Worm (Caenorhabditis elegans) whole organism, L3 larva: Measurements from ENCODE around the gene Y67D8C.6.

Experiments
- ZK546.5 ChIP-seq: sonication (generic microtip); optimal IDR thresholded peaks from 2 replicates; lab custom pipeline; 2017; ENCODE audit warnings: missing biosample characterization, missing genetic modification characterization
- aly-2 ChIP-seq: fragments of 150-350 bp; optimal IDR thresholded peaks from 2 replicates; lab custom pipeline; 2014; ENCODE audit warnings: missing biosample characterization, missing genetic modification characterization
- ceh-82 ChIP-seq: fragments of 150-350 bp; optimal IDR thresholded peaks from 2 replicates; lab custom pipeline; 2014; ENCODE audit warnings: missing biosample characterization, missing genetic modification characterization
- daf-12 ChIP-seq: fragments of 150-350 bp; optimal IDR thresholded peaks from 2 replicates; lab custom pipeline; 2014; ENCODE audit warnings: missing biosample characterization, missing genetic modification reagents, missing genetic modification characterization
- egl-5 ChIP-seq: fragments of 150-350 bp; optimal IDR thresholded peaks from 2 replicates; lab custom pipeline; 2017; ENCODE audit warnings: missing biosample characterization, missing genetic modification reagents, missing genetic modification characterization, inconsistent platforms
- elt-1 ChIP-seq: fragments of 150-350 bp; optimal IDR thresholded peaks from 2 replicates; lab custom pipeline; 2014; ENCODE audit warnings: missing biosample characterization, missing genetic modification characterization
- elt-3 ChIP-seq, 3 experiments: fragments of 150-350 bp in 1 of 3; sonication (generic microtip) in 2 of 3; optimal IDR thresholded peaks; 2 replicates in 2 of 3; 4 replicates in 1 of 3; lab custom pipeline; 2014 to 2017; ENCODE audit warnings: missing biosample characterization in 3 of 3, missing genetic modification characterization in 3 of 3
- eor-1 ChIP-seq, 2 experiments: fragments of 150-350 bp; optimal IDR thresholded peaks; 2 replicates each; lab custom pipeline; 2014 to 2018; ENCODE audit warnings: missing biosample characterization in 2 of 2, missing genetic modification characterization in 2 of 2
- fkh-10 ChIP-seq: sonication (generic microtip); optimal IDR thresholded peaks from 2 replicates; lab custom pipeline; 2017; ENCODE audit warnings: missing biosample characterization, missing genetic modification reagents, missing genetic modification characterization
- fkh-2 ChIP-seq: fragments of 150-350 bp; optimal IDR thresholded peaks from 2 replicates; lab custom pipeline; 2014; ENCODE audit warnings: missing biosample characterization, missing genetic modification reagents, missing genetic modification characterization
- fos-1 ChIP-seq: fragments of 150-350 bp; optimal IDR thresholded peaks from 2 replicates; lab custom pipeline; 2014; ENCODE audit warnings: missing biosample characterization, missing genetic modification characterization
- hmg-11 ChIP-seq: sonication (generic microtip); optimal IDR thresholded peaks from 2 replicates; lab custom pipeline; 2016; ENCODE audit warnings: missing genetic modification characterization, missing compliant biosample characterization
- jun-1 ChIP-seq: fragments of 150-350 bp; optimal IDR thresholded peaks from 2 replicates; lab custom pipeline; 2014; ENCODE audit warnings: missing biosample characterization, missing genetic modification reagents, missing genetic modification characterization
- lin-15B ChIP-seq: fragments of 150-350 bp; optimal IDR thresholded peaks from 2 replicates; lab custom pipeline; 2014; ENCODE audit warnings: missing biosample characterization, missing genetic modification characterization
- lin-39 ChIP-seq: fragments of 150-350 bp; optimal IDR thresholded peaks from 2 replicates; lab custom pipeline; 2018; ENCODE audit warnings: missing biosample characterization, missing genetic modification reagents, missing genetic modification characterization
- lsy-12 ChIP-seq: sonication (generic microtip); optimal IDR thresholded peaks from 2 replicates; lab custom pipeline; 2016; ENCODE audit warnings: mild to moderate bottlenecking, missing genetic modification characterization, missing compliant biosample characterization
- mdl-1 ChIP-seq: fragments of 150-350 bp; optimal IDR thresholded peaks from 2 replicates; lab custom pipeline; 2014; ENCODE audit warnings: missing biosample characterization, missing genetic modification characterization
- nfya-1 ChIP-seq: sonication (generic microtip); optimal IDR thresholded peaks from 2 replicates; lab custom pipeline; 2017; ENCODE audit warnings: missing genetic modification characterization, mild to moderate bottlenecking, missing compliant biosample characterization, antibody characterized with exemption, moderate library complexity; ENCODE audit not compliant: insufficient read depth
- nhr-11 ChIP-seq: fragments of 150-350 bp; optimal IDR thresholded peaks from 2 replicates; lab custom pipeline; 2014; ENCODE audit warnings: missing biosample characterization, missing genetic modification characterization
- nhr-23 ChIP-seq: fragments of 150-350 bp; optimal IDR thresholded peaks from 2 replicates; lab custom pipeline; 2014; ENCODE audit warnings: missing biosample characterization, missing genetic modification reagents, missing genetic modification characterization
- nhr-43 ChIP-seq: sonication (generic microtip); optimal IDR thresholded peaks from 2 replicates; lab custom pipeline; 2016; ENCODE audit warnings: mild to moderate bottlenecking, missing genetic modification characterization, missing compliant biosample characterization; ENCODE audit not compliant: poor library complexity, severe bottlenecking
- nhr-67 ChIP-seq: fragments of 150-350 bp; optimal IDR thresholded peaks from 2 replicates; lab custom pipeline; 2014; ENCODE audit warnings: missing biosample characterization, missing genetic modification characterization
- nhr-76 ChIP-seq: fragments of 150-350 bp; sonication (generic microtip); optimal IDR thresholded peaks from 5 replicates; lab custom pipeline; 2014; ENCODE audit warnings: missing biosample characterization, missing genetic modification characterization
- pha-4 ChIP-seq: fragments of 150-350 bp; optimal IDR thresholded peaks from 2 replicates; lab custom pipeline; 2014; ENCODE audit warnings: missing biosample characterization, missing genetic modification reagents, missing genetic modification characterization
- pqm-1 ChIP-seq: fragments of 150-350 bp; optimal IDR thresholded peaks from 2 replicates; lab custom pipeline; 2017; ENCODE audit warnings: missing biosample characterization, missing genetic modification characterization, inconsistent platforms
- sea-2 ChIP-seq: fragments of 150-350 bp; sonication (generic microtip); optimal IDR thresholded peaks from 4 replicates; lab custom pipeline; 2014; ENCODE audit warnings: missing biosample characterization, missing genetic modification reagents, missing genetic modification characterization
- skn-1 ChIP-seq: fragments of 150-350 bp; optimal IDR thresholded peaks from 2 replicates; lab custom pipeline; 2014; ENCODE audit warnings: missing biosample characterization, missing genetic modification characterization
- snpc-4 ChIP-seq: fragments of 150-350 bp; optimal IDR thresholded peaks from 2 replicates; lab custom pipeline; 2014; ENCODE audit warnings: missing biosample characterization, missing genetic modification characterization
- unc-39 ChIP-seq: sonication (generic microtip); optimal IDR thresholded peaks from 4 replicates; lab custom pipeline; 2017; ENCODE audit warnings: missing biosample characterization, missing genetic modification characterization
- zag-1 ChIP-seq: fragments of 150-350 bp; optimal IDR thresholded peaks from 2 replicates; lab custom pipeline; 2014; ENCODE audit warnings: missing biosample characterization, missing genetic modification characterization
- ztf-11 ChIP-seq: fragments of 150-350 bp; optimal IDR thresholded peaks from 2 replicates; lab custom pipeline; 2014; ENCODE audit warnings: missing biosample characterization, missing genetic modification characterization
- ztf-4 ChIP-seq: fragments of 150-350 bp; optimal IDR thresholded peaks from 2 replicates; lab custom pipeline; 2014; ENCODE audit warnings: missing biosample characterization, missing genetic modification characterization

Gene Y67D8C.6

DNA sequence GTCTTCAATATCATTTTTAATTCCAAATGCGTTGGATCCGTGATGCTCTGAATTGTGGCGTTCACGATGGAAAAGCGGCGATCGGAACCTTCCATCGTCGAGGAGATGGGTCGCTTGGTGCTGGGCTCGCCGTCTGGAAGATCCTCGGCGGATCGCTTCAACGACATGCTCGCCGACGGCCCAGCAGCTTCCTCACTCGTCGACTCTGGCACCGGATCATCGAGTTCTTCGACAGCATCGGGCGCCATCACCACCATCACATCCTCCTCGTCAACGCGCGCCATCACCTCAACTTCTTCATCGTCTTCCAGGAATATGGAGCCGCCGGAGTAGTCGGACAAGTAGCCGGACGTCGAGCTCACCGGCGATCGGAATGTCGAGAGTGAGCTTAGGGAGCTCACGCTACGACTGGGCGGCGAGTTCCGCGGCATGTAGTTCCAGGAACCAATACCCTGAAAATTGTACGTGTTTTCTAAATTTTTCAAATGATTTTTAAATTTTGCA lies at the start of gene Y67D8C.6:
Gene Y67D8C.6 (minus strand): TSS at position 454 of the 504 bp plus-strand sequence.
- TF ChIP-seq eor-1 (tag; optimal IDR thresholded peaks at IDR 0.05; lab: Kevin White, UChicago) = no peak
- TF ChIP-seq elt-3 (tag; optimal IDR thresholded peaks at IDR 0.05; lab: Kevin White, UChicago) = no peak
- TF ChIP-seq skn-1 (tag; lab: Kevin White, UChicago) = no peak
- TF ChIP-seq pha-4 = no peak
- no peak for TF ChIP-seq nhr-23
- TF ChIP-seq sea-2 (GFP tag; lab: Kevin White, UChicago) = no peak
- TF ChIP-seq ceh-82 (tag; lab: Kevin White, UChicago) = no peak

ce11 chrIV:3101208-3101607 lies 38.0 kb upstream of the Y67D8C.6 start:
- TF ChIP-seq unc-39 (tag; lab: Kevin White, UChicago) (no peak), lin-15B (no peak), daf-12 (no peak), egl-5 (peak; percentile 60), lin-39 (tag; lab: Kevin White, UChicago) (peak; percentile 30)

DNA sequence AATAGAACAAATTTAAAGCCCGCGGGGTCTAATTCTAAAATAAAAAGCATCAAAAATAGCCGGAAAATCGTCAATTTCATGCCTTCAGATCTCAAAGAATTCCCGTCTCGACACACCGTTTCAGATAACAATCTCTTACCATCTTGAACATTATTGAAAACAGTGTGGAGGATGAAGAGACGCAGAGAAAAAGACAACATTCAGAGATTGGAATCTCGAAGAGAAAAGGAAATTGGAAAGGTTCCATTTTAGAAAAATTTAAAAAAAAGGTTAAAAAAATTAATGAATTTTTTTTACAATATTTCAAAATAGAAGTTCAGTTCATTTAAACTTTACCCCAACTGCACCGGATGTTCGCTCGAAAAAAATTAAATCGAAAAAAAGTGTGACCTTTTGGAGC lies 33.8 kb upstream of the Y67D8C.6 start:
- no peak for TF ChIP-seq eor-1 (tag; optimal IDR thresholded peaks at IDR 0.05; lab: Kevin White, UChicago)
- peak; percentile 93 for TF ChIP-seq elt-1 (tag; lab: Kevin White, UChicago)
- no peak for TF ChIP-seq daf-12
- no peak for TF ChIP-seq nhr-67 (tag; lab: Kevin White, UChicago)
- TF ChIP-seq zag-1 (tag; lab: Kevin White, UChicago) = no peak
- TF ChIP-seq, all 47 proteins: peak for 1

ce11 chrIV:3095995-3096544 lies 32.9 kb upstream of the Y67D8C.6 start:
- no peak for TF ChIP-seq daf-12

DNA sequence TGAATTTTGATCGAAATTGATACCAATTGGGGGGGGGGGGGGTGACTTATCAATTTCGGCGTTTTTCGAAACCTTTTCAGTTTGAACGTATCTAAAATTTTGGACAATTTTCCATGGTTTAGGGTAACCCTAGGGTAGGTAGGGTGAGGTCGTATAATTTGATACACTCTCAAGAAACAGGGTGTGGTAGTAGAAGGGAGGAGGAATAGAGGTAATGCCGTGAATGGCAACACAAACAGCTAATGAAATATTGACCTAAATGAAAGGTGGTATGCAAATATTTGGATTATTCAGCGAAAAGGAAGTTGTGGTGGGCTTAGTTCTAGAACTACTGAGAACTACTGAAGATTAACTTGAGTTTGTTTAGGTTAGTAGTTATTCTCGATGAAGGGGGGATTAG lies 29.8 kb upstream of the Y67D8C.6 start:
- TF ChIP-seq lin-15B = no peak
- no peak for TF ChIP-seq ceh-82 (tag; lab: Kevin White, UChicago)
- no peak for TF ChIP-seq fkh-2 (tag; lab: Kevin White, UChicago)
- no peak for TF ChIP-seq nhr-67 (tag; lab: Kevin White, UChicago)
- no peak for TF ChIP-seq pqm-1 (tag; lab: Kevin White, UChicago)
- no peak for TF ChIP-seq nhr-76 (tag; lab: Kevin White, UChicago)
- TF ChIP-seq eor-1 (tag; optimal IDR thresholded peaks at IDR 0.05; lab: Kevin White, UChicago) = no peak
- no peak for TF ChIP-seq aly-2 (tag; lab: Kevin White, UChicago)
- no peak for TF ChIP-seq skn-1 (tag; lab: Kevin White, UChicago)
- no peak for TF ChIP-seq elt-1 (tag; lab: Kevin White, UChicago)
- no peak for TF ChIP-seq ztf-4
- TF ChIP-seq hmg-11 (tag; lab: Kevin White, UChicago) = no peak
- TF ChIP-seq, all 47 proteins: peak for 0

- no peak for TF ChIP-seq nhr-76 (tag; lab: Kevin White, UChicago)
- TF ChIP-seq lin-39 (tag; lab: Kevin White, UChicago) = peak; percentile 7
Observed at ce11 chrIV:3091112-3091511, 27.9 kb upstream of the Y67D8C.6 start.

- no peak for TF ChIP-seq jun-1 (tag; lab: Kevin White, UChicago)
- TF ChIP-seq ZK546.5 (tag; lab: Kevin White, UChicago) = no peak
- no peak for TF ChIP-seq fos-1 (tag; lab: Kevin White, UChicago)
- TF ChIP-seq nhr-43 = no peak
- TF ChIP-seq zag-1 (tag; lab: Kevin White, UChicago) = no peak
- TF ChIP-seq ztf-11 (tag; lab: Kevin White, UChicago) = no peak
- no peak for TF ChIP-seq mdl-1 (tag; lab: Kevin White, UChicago)
- no peak for TF ChIP-seq nhr-11 (tag; lab: Kevin White, UChicago)
- TF ChIP-seq fkh-2 (tag; lab: Kevin White, UChicago) = no peak
- no peak for TF ChIP-seq lin-15B
- no peak for TF ChIP-seq fkh-10
- no peak for TF ChIP-seq sea-2 (GFP tag; lab: Kevin White, UChicago)
- TF ChIP-seq nfya-1 (tag; lab: Kevin White, UChicago) = no peak
- TF ChIP-seq egl-5 = no peak
- TF ChIP-seq ceh-82 (tag; lab: Kevin White, UChicago) = no peak
- no peak for TF ChIP-seq nhr-67 (tag; lab: Kevin White, UChicago)
- TF ChIP-seq lsy-12 (tag; lab: Kevin White, UChicago) = no peak
- TF ChIP-seq snpc-4 (tag; lab: Kevin White, UChicago) = no peak
- no peak for TF ChIP-seq eor-1 (tag; optimal IDR thresholded peaks at IDR 0.05; lab: Kevin White, UChicago)
- TF ChIP-seq, all 47 proteins: peak for 0
Observed at ce11 chrIV:3089611-3090010, 26.4 kb upstream of the Y67D8C.6 start.
